Worm (Caenorhabditis elegans): Measurements from ENCODE around the gene pcs-1.

- TF ChIP-seq mxl-2 (GFP tag; conservative IDR thresholded peaks at IDR 0.05) (no peak), lin-13 (GFP tag; optimal IDR thresholded peaks at IDR 0.05) (no peak), daf-12 (tag; optimal IDR thresholded peaks at IDR 0.05) (no peak), aly-2 (tag; optimal IDR thresholded peaks at IDR 0.05) (no peak), mdt-29 (GFP tag; IDR thresholded peaks at IDR 0.05) (no peak), ZK337.2 (GFP tag; IDR thresholded peaks at IDR 0.05) (no peak), lin-15B (tag; optimal IDR thresholded peaks at IDR 0.05) (no peak), lsy-2 (tag; optimal IDR thresholded peaks at IDR 0.05) (no peak), pha-4 (GFP tag; IDR thresholded peaks at IDR 0.05) (no peak), pha-4 (tag; optimal IDR thresholded peaks at IDR 0.05) (no peak)
Observed at ce11 chrII:11616333-11616942, 38.9 kb upstream of the pcs-1 start.
